Fruit fly (Drosophila melanogaster) whole organism, embryonic: Measurements from ENCODE around the gene CG32161.

ENCODE experiments used
- CG15514 ChIP-seq: fragments of 200-800 bp; sonication (Bioruptor generic); optimal IDR thresholded peaks from 3 replicates; lab custom pipeline; 2017; ENCODE audit warnings: missing biosample characterization, missing genetic modification characterization, mild to moderate bottlenecking, moderate library complexity, missing genetic modification reagents
- Dfd ChIP-seq, 2 experiments: fragments of >200 bp; optimal IDR thresholded peaks; 2 replicates each; lab custom pipeline; 2017; ENCODE audit warnings: missing biosample characterization in 2 of 2, missing genetic modification characterization in 2 of 2
- ERR ChIP-seq: fragments of 200-800 bp; sonication (Bioruptor generic); optimal IDR thresholded peaks from 2 replicates; lab custom pipeline; 2016; ENCODE audit warnings: missing biosample characterization, missing genetic modification characterization
- Fer2 ChIP-seq: fragments of 200-800 bp; sonication (Bioruptor generic); optimal IDR thresholded peaks from 2 replicates; lab custom pipeline; 2018; ENCODE audit warnings: missing biosample characterization, mild to moderate bottlenecking, missing genetic modification characterization, moderate library complexity
- NC2β ChIP-seq: fragments of 200-800 bp; sonication (Bioruptor generic); optimal IDR thresholded peaks from 2 replicates; lab custom pipeline; 2016; ENCODE audit warnings: missing biosample characterization, missing genetic modification characterization
- hkb ChIP-seq, 2 experiments: fragments of 200-800 bp in 1 of 2; fragments of >200 bp in 1 of 2; sonication (Bioruptor generic) in 1 of 2; IDR thresholded peaks in 1 of 2; optimal IDR thresholded peaks in 1 of 2; 2 replicates each; pipeline versions ENCODE4 v1.3.6 to Lab custom; 2017 to 2022; ENCODE audit warnings: missing biosample characterization in 1 of 2, missing genetic modification characterization in 1 of 2
- pho ChIP-seq: fragments of 200-800 bp; sonication (Bioruptor generic); optimal IDR thresholded peaks from 2 replicates; lab custom pipeline; 2016; ENCODE audit warnings: missing biosample characterization, missing genetic modification characterization

DNA sequence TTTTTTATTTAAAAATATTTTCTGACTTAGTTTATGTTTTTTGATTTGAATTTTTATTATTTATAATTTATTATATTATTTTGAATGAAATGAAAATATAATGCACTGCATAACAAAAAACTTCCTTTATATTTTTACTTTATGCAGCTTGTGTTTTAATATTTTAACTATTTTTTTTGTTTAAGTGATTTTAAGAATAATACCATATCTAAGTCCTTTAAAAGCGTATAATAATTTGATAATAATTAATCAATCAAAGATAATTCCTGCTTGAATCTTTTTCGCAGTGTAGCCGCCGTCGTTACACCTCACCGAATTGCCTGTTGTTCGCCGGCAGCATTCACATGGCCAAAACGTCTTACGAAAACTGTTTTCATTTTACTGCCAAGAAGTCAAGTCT lies 20.8 kb upstream of the CG32161 start:
- TF ChIP-seq pho (GFP tag; lab: Kevin White, UChicago) = no peak
- no peak for TF ChIP-seq Dfd (GFP tag; optimal IDR thresholded peaks at IDR 0.05; lab: Kevin White, UChicago)
- TF ChIP-seq CG15514 (GFP tag; lab: Kevin White, UChicago) = no peak
- TF ChIP-seq Fer2 (tag; lab: Kevin White, UChicago) = no peak
- no peak for TF ChIP-seq hkb (optimal IDR thresholded peaks at IDR 0.05; lab: Kevin White, UChicago)
- no peak for TF ChIP-seq hkb (GFP tag; IDR thresholded peaks at IDR 0.05; lab: Robert Waterston, UW)
- TF ChIP-seq ERR = no peak
- no peak for TF ChIP-seq NC2β (GFP tag; lab: Kevin White, UChicago)
